Worm (Caenorhabditis elegans): ENCODE data around the gene fndc-1.

- TF ChIP-seq dao-5 (tag; optimal IDR thresholded peaks at IDR 0.05) (no peak), him-1 (tag; optimal IDR thresholded peaks at IDR 0.05) (no peak)
Measured at ce11 chrII:11261173-11261572, 24.0 kb upstream of the fndc-1 start, which contains the start of gene T05B9.1.
